Fruit fly (Drosophila melanogaster) whole organism, embryonic: ENCODE data around the gene CG7966.

Experiments used
- Asciz ChIP-seq: fragments of 200-800 bp; sonication (Bioruptor generic); optimal IDR thresholded peaks from 2 replicates; lab custom pipeline; 2017; ENCODE audit warnings: missing biosample characterization, mild to moderate bottlenecking, missing genetic modification characterization, missing genetic modification reagents
- Atf-2 ChIP-seq: fragments of 200-800 bp; sonication (Bioruptor generic); optimal IDR thresholded peaks from 2 replicates; lab custom pipeline; 2016; ENCODE audit warnings: missing biosample characterization, missing genetic modification characterization
- Atf3 ChIP-seq: fragments of 200-800 bp; sonication (Bioruptor generic); optimal IDR thresholded peaks from 3 replicates; lab custom pipeline; 2016; ENCODE audit warnings: missing biosample characterization, missing genetic modification characterization
- CG10959 ChIP-seq: fragments of 200-800 bp; sonication (Bioruptor generic); IDR thresholded peaks from 2 replicates; pipeline ENCODE4 v1.3.6; 2022; ENCODE audit warnings: missing biosample characterization, missing genetic modification characterization
- CG11696 ChIP-seq: fragments of 200-800 bp; sonication (Bioruptor generic); IDR thresholded peaks from 2 replicates; pipeline ENCODE4 v1.3.6; 2022; ENCODE audit warnings: missing biosample characterization, missing genetic modification characterization
- CG11723 ChIP-seq: fragments of 200-800 bp; sonication (Bioruptor generic); optimal IDR thresholded peaks from 2 replicates; lab custom pipeline; 2017; ENCODE audit warnings: missing biosample characterization, mild to moderate bottlenecking, missing genetic modification characterization
- CG12155 ChIP-seq: fragments of 200-800 bp; sonication (Bioruptor generic); optimal IDR thresholded peaks from 3 replicates; lab custom pipeline; 2016; ENCODE audit warnings: missing biosample characterization, missing genetic modification characterization
- CG13123 ChIP-seq: fragments of 200-800 bp; sonication (Bioruptor generic); optimal IDR thresholded peaks from 2 replicates; lab custom pipeline; 2016; ENCODE audit warnings: missing biosample characterization, missing genetic modification characterization
- CG14014 ChIP-seq: fragments of 200-800 bp; sonication (Bioruptor generic); IDR thresholded peaks from 2 replicates; pipeline ENCODE4 v1.3.6; 2022; ENCODE audit warnings: missing biosample characterization, missing genetic modification characterization
- CG14050 ChIP-seq: fragments of 200-800 bp; sonication (Bioruptor generic); IDR thresholded peaks from 3 replicates; pipeline ENCODE4 v1.3.6; 2022; ENCODE audit warnings: missing biosample characterization, missing genetic modification characterization
- CG14860 ChIP-seq: fragments of 200-800 bp; sonication (Bioruptor generic); IDR thresholded peaks from 3 replicates; pipeline ENCODE4 v1.3.6; 2022; ENCODE audit warnings: missing biosample characterization, missing genetic modification characterization; ENCODE audit not compliant: partially characterized antibody
- CG15269 ChIP-seq: fragments of 200-800 bp; sonication (Bioruptor generic); optimal IDR thresholded peaks from 2 replicates; lab custom pipeline; 2018; ENCODE audit warnings: missing biosample characterization, mild to moderate bottlenecking, missing genetic modification characterization, moderate library complexity
- CG16813 ChIP-seq: fragments of 200-800 bp; sonication (Bioruptor generic); IDR thresholded peaks from 3 replicates; pipeline ENCODE4 v1.3.6; 2022; ENCODE audit warnings: missing biosample characterization, missing genetic modification characterization; ENCODE audit not compliant: partially characterized antibody
- CG2889 ChIP-seq: fragments of 200-800 bp; sonication (Bioruptor generic); IDR thresholded peaks from 3 replicates; pipeline ENCODE4 v1.3.6; 2022; ENCODE audit warnings: missing biosample characterization, missing genetic modification characterization
- CG8765 ChIP-seq: fragments of 200-800 bp; sonication (Bioruptor generic); IDR thresholded peaks from 2 replicates; pipeline ENCODE4 v1.3.6; 2022; ENCODE audit warnings: missing biosample characterization, missing genetic modification characterization
- Dad ChIP-seq: fragments of 200-800 bp; sonication (Bioruptor generic); optimal IDR thresholded peaks from 3 replicates; lab custom pipeline; 2016; ENCODE audit warnings: missing biosample characterization, missing genetic modification characterization
- Dfd ChIP-seq, 2 experiments: fragments of >200 bp; optimal IDR thresholded peaks; 2 replicates each; lab custom pipeline; 2017; ENCODE audit warnings: missing biosample characterization in 2 of 2, missing genetic modification characterization in 2 of 2
- Drgx ChIP-seq: fragments of 200-800 bp; sonication (Bioruptor generic); IDR thresholded peaks from 2 replicates; pipeline ENCODE4 v1.3.6; 2022; ENCODE audit warnings: missing biosample characterization, missing genetic modification characterization
- E2f2 ChIP-seq: fragments of 200-800 bp; sonication (Bioruptor generic); IDR thresholded peaks from 2 replicates; pipeline ENCODE4 v1.3.6; 2022; ENCODE audit warnings: missing biosample characterization, missing genetic modification characterization
- Eip74EF ChIP-seq, 2 experiments: fragments of 200-800 bp in 1 of 2; fragments of >200 bp in 1 of 2; sonication (Bioruptor generic) in 1 of 2; optimal IDR thresholded peaks; 2 replicates each; lab custom pipeline; 2017 to 2019; ENCODE audit warnings: missing biosample characterization in 2 of 2, missing genetic modification characterization in 2 of 2, mild to moderate bottlenecking in 1 of 2, moderate library complexity in 1 of 2
- Hr3 ChIP-seq: fragments of 200-800 bp; sonication (Bioruptor generic); optimal IDR thresholded peaks from 3 replicates; lab custom pipeline; 2016; ENCODE audit warnings: missing biosample characterization, missing genetic modification characterization
- Meics ChIP-seq: fragments of 200-800 bp; sonication (Bioruptor generic); optimal IDR thresholded peaks from 2 replicates; lab custom pipeline; 2017; ENCODE audit warnings: missing biosample characterization, mild to moderate bottlenecking, missing genetic modification characterization
- Neu2 ChIP-seq: fragments of 200-800 bp; sonication (Bioruptor generic); optimal IDR thresholded peaks from 3 replicates; lab custom pipeline; 2016; ENCODE audit warnings: missing biosample characterization, missing genetic modification characterization, borderline replicate concordance
- Pdp1 ChIP-seq, 2 experiments: fragments of 200-800 bp; sonication (Bioruptor generic); optimal IDR thresholded peaks; 3 replicates each; lab custom pipeline; 2016; ENCODE audit warnings: missing biosample characterization in 2 of 2, missing genetic modification characterization in 2 of 2, mild to moderate bottlenecking in 1 of 2, moderate library complexity in 1 of 2
- Rfx ChIP-seq: fragments of 200-800 bp; sonication (Bioruptor generic); IDR thresholded peaks from 2 replicates; pipeline ENCODE4 v1.3.6; 2022; ENCODE audit warnings: missing biosample characterization, missing genetic modification characterization
- Sry-β ChIP-seq: fragments of 200-800 bp; sonication (Bioruptor generic); optimal IDR thresholded peaks from 2 replicates; lab custom pipeline; 2018; ENCODE audit warnings: missing biosample characterization, mild to moderate bottlenecking, missing genetic modification characterization, moderate library complexity
- ac ChIP-seq: fragments of 200-800 bp; sonication (Bioruptor generic); optimal IDR thresholded peaks from 3 replicates; lab custom pipeline; 2017; ENCODE audit warnings: missing biosample characterization, mild to moderate bottlenecking, missing genetic modification characterization
- ara ChIP-seq: fragments of 200-800 bp; sonication (Bioruptor generic); IDR thresholded peaks from 2 replicates; pipeline ENCODE4 v1.3.6; 2022; ENCODE audit warnings: missing biosample characterization, missing genetic modification characterization
- ato ChIP-seq: fragments of 200-800 bp; sonication (Bioruptor generic); IDR thresholded peaks from 2 replicates; pipeline ENCODE4 v1.3.6; 2022; ENCODE audit warnings: missing biosample characterization, missing genetic modification characterization; ENCODE audit not compliant: partially characterized antibody
- ems ChIP-seq: fragments of 200-800 bp; sonication (Bioruptor generic); optimal IDR thresholded peaks from 3 replicates; lab custom pipeline; 2016; ENCODE audit warnings: missing biosample characterization, missing genetic modification characterization
- fd3F ChIP-seq: fragments of 200-800 bp; sonication (Bioruptor generic); optimal IDR thresholded peaks from 2 replicates; lab custom pipeline; 2018; ENCODE audit warnings: missing biosample characterization, mild to moderate bottlenecking, missing genetic modification characterization, moderate library complexity
- grau ChIP-seq: fragments of 200-800 bp; optimal IDR thresholded peaks from 3 replicates; lab custom pipeline; 2019; ENCODE audit warnings: missing biosample characterization, mild to moderate bottlenecking, missing genetic modification characterization, moderate library complexity
- gsb-n ChIP-seq: fragments of 200-800 bp; sonication (Bioruptor generic); optimal IDR thresholded peaks from 3 replicates; lab custom pipeline; 2018; ENCODE audit warnings: missing biosample characterization, mild to moderate bottlenecking, missing genetic modification characterization
- hth ChIP-seq: fragments of >200 bp; optimal IDR thresholded peaks from 2 replicates; lab custom pipeline; 2017; ENCODE audit warnings: inconsistent platforms
- insv ChIP-seq, 2 experiments: fragments of 200-800 bp; sonication (Bioruptor generic); optimal IDR thresholded peaks; 3 replicates each; lab custom pipeline; 2016 to 2018; ENCODE audit warnings: missing biosample characterization in 2 of 2, missing genetic modification characterization in 2 of 2
- inv ChIP-seq: fragments of 200-800 bp; sonication (Bioruptor generic); IDR thresholded peaks from 2 replicates; pipeline ENCODE4 v1.3.6; 2022; ENCODE audit warnings: missing biosample characterization, missing genetic modification characterization; ENCODE audit not compliant: partially characterized antibody
- lab ChIP-seq: fragments of 200-800 bp; sonication (Bioruptor generic); optimal IDR thresholded peaks from 3 replicates; lab custom pipeline; 2017; ENCODE audit warnings: missing biosample characterization, missing genetic modification characterization, mild to moderate bottlenecking, moderate library complexity, missing genetic modification reagents
- lilli ChIP-seq: fragments of 200-800 bp; sonication (Bioruptor generic); optimal IDR thresholded peaks from 3 replicates; lab custom pipeline; 2016; ENCODE audit warnings: missing biosample characterization, missing genetic modification characterization
- nerfin-2 ChIP-seq: fragments of 200-800 bp; sonication (Bioruptor generic); IDR thresholded peaks from 2 replicates; pipeline ENCODE4 v1.3.6; 2022; ENCODE audit warnings: missing biosample characterization, missing genetic modification characterization; ENCODE audit not compliant: partially characterized antibody
- pzg ChIP-seq: fragments of 200-800 bp; sonication (Bioruptor generic); optimal IDR thresholded peaks from 3 replicates; lab custom pipeline; 2018; ENCODE audit warnings: missing biosample characterization, mild to moderate bottlenecking, missing genetic modification characterization, moderate library complexity
- rib ChIP-seq: fragments of 200-800 bp; sonication (Bioruptor generic); IDR thresholded peaks from 2 replicates; pipeline ENCODE4 v1.3.6; 2022; ENCODE audit warnings: missing biosample characterization, missing genetic modification characterization
- schlank ChIP-seq: fragments of 200-800 bp; sonication (Bioruptor generic); optimal IDR thresholded peaks from 2 replicates; lab custom pipeline; 2018; ENCODE audit warnings: missing biosample characterization, mild to moderate bottlenecking, missing genetic modification characterization
- shn ChIP-seq: fragments of 200-800 bp; sonication (Bioruptor generic); optimal IDR thresholded peaks from 3 replicates; lab custom pipeline; 2016; ENCODE audit warnings: missing biosample characterization, missing genetic modification characterization
- sim ChIP-seq: fragments of 200-800 bp; sonication (Bioruptor generic); IDR thresholded peaks from 2 replicates; pipeline ENCODE4 v1.3.6; 2022; ENCODE audit warnings: missing biosample characterization, missing genetic modification characterization
- tll ChIP-seq, 2 experiments: fragments of 200-800 bp in 1 of 2; fragments of >200 bp in 1 of 2; sonication (Bioruptor generic) in 1 of 2; optimal IDR thresholded peaks; 2 replicates each; lab custom pipeline; 2017 to 2019; ENCODE audit warnings: missing biosample characterization in 2 of 2, missing genetic modification characterization in 2 of 2, mild to moderate bottlenecking in 1 of 2, moderate library complexity in 1 of 2
- tna ChIP-seq: fragments of 200-800 bp; sonication (Bioruptor generic); IDR thresholded peaks from 2 replicates; pipeline ENCODE4 v1.3.6; 2022; ENCODE audit warnings: missing biosample characterization, missing genetic modification characterization; ENCODE audit not compliant: partially characterized antibody
- tup ChIP-seq: fragments of 200-800 bp; sonication (Bioruptor generic); optimal IDR thresholded peaks from 2 replicates; lab custom pipeline; 2016; ENCODE audit warnings: missing biosample characterization, mild to moderate bottlenecking, missing genetic modification characterization, moderate library complexity
- unc-4 ChIP-seq: fragments of 200-800 bp; sonication (Bioruptor generic); IDR thresholded peaks from 2 replicates; pipeline ENCODE4 v1.3.6; 2022; ENCODE audit warnings: missing biosample characterization, missing genetic modification characterization; ENCODE audit not compliant: partially characterized antibody
- wdn ChIP-seq: fragments of 200-800 bp; sonication (Bioruptor generic); IDR thresholded peaks from 2 replicates; pipeline ENCODE4 v1.3.6; 2022; ENCODE audit warnings: missing biosample characterization, missing genetic modification characterization
- yki ChIP-seq: fragments of >200 bp; optimal IDR thresholded peaks from 3 replicates; lab custom pipeline; 2018
- zfh2 ChIP-seq: fragments of 200-800 bp; sonication (Bioruptor generic); optimal IDR thresholded peaks from 2 replicates; lab custom pipeline; 2016; ENCODE audit warnings: missing biosample characterization, missing genetic modification characterization

CG7966 gene

dm6 chr3R:13088395-13088794, 37.1 kb upstream of the CG7966 start, which contains the start of gene timeout (continued):
- TF ChIP-seq CG2889 (GFP tag; lab: Robert Waterston, UW) (no peak), CG16813 (GFP tag; lab: Robert Waterston, UW) (peak; percentile 67), Rfx (GFP tag; lab: Robert Waterston, UW) (no peak), E2f2 (peak; percentile 89), Hr3 (GFP tag; lab: Kevin White, UChicago) (no peak), CG14014 (no peak), Atf3 (no peak), tna (GFP tag; lab: Robert Waterston, UW) (peak; percentile 59), Atf-2 (GFP tag; lab: Kevin White, UChicago) (no peak), Asciz (GFP tag; lab: Kevin White, UChicago) (no peak), Eip74EF (GFP tag; optimal IDR thresholded peaks at IDR 0.05; lab: Kevin White, UChicago) (no peak), CG11723 (GFP tag; lab: Kevin White, UChicago) (no peak), grau (tag; lab: Kevin White, UChicago) (peak; percentile 3), CG8765 (GFP tag; lab: Robert Waterston, UW) (no peak), fd3F (GFP tag; lab: Kevin White, UChicago) (no peak), lilli (GFP tag; lab: Kevin White, UChicago) (no peak), unc-4 (GFP tag; lab: Robert Waterston, UW) (peak; percentile 73), ara (GFP tag; lab: Robert Waterston, UW) (no peak), Sry-β (GFP tag; lab: Kevin White, UChicago) (no peak), Neu2 (GFP tag; lab: Kevin White, UChicago) (no peak), tll (GFP tag; optimal IDR thresholded peaks at IDR 0.05; lab: Kevin White, UChicago) (no peak), ato (GFP tag; lab: Robert Waterston, UW) (peak; percentile 62; the same call in 1 of the 2 replicates), shn (GFP tag; lab: Kevin White, UChicago) (no peak), pzg (peak; percentile 74), CG11696 (GFP tag; lab: Robert Waterston, UW) (no peak), ems (GFP tag; lab: Kevin White, UChicago) (no peak), Pdp1 (GFP tag; optimal IDR thresholded peaks at IDR 0.05; lab: Kevin White, UChicago) (no peak), inv (GFP tag; lab: Robert Waterston, UW) (peak; percentile 53), Dad (GFP tag; lab: Kevin White, UChicago) (no peak), lab (GFP tag; lab: Kevin White, UChicago) (no peak), rib (GFP tag; lab: Robert Waterston, UW) (0 out of 2 replicates have a peak, but pooled peaks have one; percentile 31), CG10959 (no peak), schlank (no peak), zfh2 (GFP tag; lab: Kevin White, UChicago) (no peak), CG13123 (GFP tag; lab: Kevin White, UChicago) (no peak), CG14050 (GFP tag; lab: Robert Waterston, UW) (no peak), ac (GFP tag; lab: Kevin White, UChicago) (no peak), sim (GFP tag; lab: Robert Waterston, UW) (no peak), CG12155 (GFP tag; lab: Kevin White, UChicago) (no peak), CG15269 (tag; lab: Kevin White, UChicago) (no peak), gsb-n (no peak), Drgx (no peak), Meics (GFP tag; lab: Kevin White, UChicago) (no peak), nerfin-2 (GFP tag; lab: Robert Waterston, UW) (no peak), tup (GFP tag; lab: Kevin White, UChicago) (no peak), insv (GFP tag; optimal IDR thresholded peaks at IDR 0.05; lab: Kevin White, UChicago) (peak in 1 of 2 experiments; percentile 88), yki (lab: Kevin White, UChicago) (no peak), wdn (GFP tag; lab: Robert Waterston, UW) (no peak), hth (lab: Kevin White, UChicago) (no peak), Dfd (GFP tag; optimal IDR thresholded peaks at IDR 0.05; lab: Kevin White, UChicago) (no peak), CG14860 (peak; percentile 58; the same call in 2 of the 3 replicates)
